Fruit fly (Drosophila melanogaster): ENCODE data around the gene TwdlM.

TwdlM gene

dm6 chr3R:26623493-26623956, 4.6 kb downstream of the TwdlM start, which contains the start of gene TwdlB:
Gene TwdlB, minus strand, starts transcription at chr3R:26623543.
- TF ChIP-seq dsx (GFP tag; optimal IDR thresholded peaks at IDR 0.05; ENCODE audit: poor library complexity, severe bottlenecking) (no peak), CG11294 (GFP tag; IDR thresholded peaks at IDR 0.05) (no peak), CG32006 (GFP tag; optimal IDR thresholded peaks at IDR 0.05) (no peak), CG10669 (GFP tag; optimal IDR thresholded peaks at IDR 0.05) (no peak), CG8632 (GFP tag; optimal IDR thresholded peaks at IDR 0.05) (no peak), Sox15 (GFP tag; optimal IDR thresholded peaks at IDR 0.05) (no peak), net (GFP tag; optimal IDR thresholded peaks at IDR 0.05) (no peak), Eip78C (GFP tag) (no peak), Met (GFP tag; optimal IDR thresholded peaks at IDR 0.05) (no peak), vri (GFP tag; optimal IDR thresholded peaks at IDR 0.05) (no peak), Hr39 (GFP tag; optimal IDR thresholded peaks at IDR 0.05) (no peak), ss (GFP tag; optimal IDR thresholded peaks at IDR 0.05) (no peak), CG31627 (GFP tag; optimal IDR thresholded peaks at IDR 0.05) (no peak), pdm3 (GFP tag; optimal IDR thresholded peaks at IDR 0.05) (no peak)

dm6 chr3R:26625552-26625951, 6.6 kb downstream of the TwdlM start, which contains the start of gene TwdlL:
Gene TwdlL, minus strand, starts transcription at chr3R:26625652.
- TF ChIP-seq Eip75B (GFP tag; optimal IDR thresholded peaks at IDR 0.05): no peak
- no peak for TF ChIP-seq CG10669 (GFP tag; optimal IDR thresholded peaks at IDR 0.05)
- no peak for TF ChIP-seq CG32006 (GFP tag; optimal IDR thresholded peaks at IDR 0.05)
- TF ChIP-seq CG16779 (tag; optimal IDR thresholded peaks at IDR 0.05): no peak
- no peak for TF ChIP-seq CG11902 (GFP tag; optimal IDR thresholded peaks at IDR 0.05)
- no peak for TF ChIP-seq svp (GFP tag)
- TF ChIP-seq Sox15 (GFP tag; optimal IDR thresholded peaks at IDR 0.05): no peak
- no peak for TF ChIP-seq Hr4 (GFP tag; optimal IDR thresholded peaks at IDR 0.05)
- no peak for TF ChIP-seq CG15336 (GFP tag; IDR thresholded peaks at IDR 0.05)
- no peak for TF ChIP-seq CG3919 (GFP tag; optimal IDR thresholded peaks at IDR 0.05)
- TF ChIP-seq spab (GFP tag; optimal IDR thresholded peaks at IDR 0.05): no peak
- TF ChIP-seq achi (GFP tag; optimal IDR thresholded peaks at IDR 0.05): no peak
- no peak for TF ChIP-seq Hr39 (GFP tag; optimal IDR thresholded peaks at IDR 0.05)
- TF ChIP-seq dac (GFP tag; optimal IDR thresholded peaks at IDR 0.05): no peak
- TF ChIP-seq CG6276 (GFP tag; optimal IDR thresholded peaks at IDR 0.05): no peak
- no peak for TF ChIP-seq Smox (GFP tag; optimal IDR thresholded peaks at IDR 0.05)
- no peak for TF ChIP-seq vri (GFP tag; optimal IDR thresholded peaks at IDR 0.05)
- no peak for TF ChIP-seq Blimp-1 (GFP tag; optimal IDR thresholded peaks at IDR 0.05)
- TF ChIP-seq dsx (GFP tag; optimal IDR thresholded peaks at IDR 0.05; ENCODE audit: poor library complexity, severe bottlenecking): no peak

- TF ChIP-seq lz (GFP tag; optimal IDR thresholded peaks at IDR 0.05) (no peak), CG6808 (GFP tag; optimal IDR thresholded peaks at IDR 0.05) (no peak), CG1621 (tag; optimal IDR thresholded peaks at IDR 0.05) (no peak), CG10631 (GFP tag; optimal IDR thresholded peaks at IDR 0.05) (no peak), topi (GFP tag; optimal IDR thresholded peaks at IDR 0.05) (no peak), CG8319 (GFP tag; optimal IDR thresholded peaks at IDR 0.05) (no peak), spab (GFP tag; optimal IDR thresholded peaks at IDR 0.05) (no peak), Lpt (GFP tag; optimal IDR thresholded peaks at IDR 0.05) (no peak), fd59A (GFP tag; optimal IDR thresholded peaks at IDR 0.05) (no peak), Met (GFP tag; optimal IDR thresholded peaks at IDR 0.05) (no peak), CG31627 (GFP tag; optimal IDR thresholded peaks at IDR 0.05) (no peak), CG34406 (GFP tag; optimal IDR thresholded peaks at IDR 0.05) (no peak), Blimp-1 (GFP tag; optimal IDR thresholded peaks at IDR 0.05) (no peak), Hr38 (GFP tag; optimal IDR thresholded peaks at IDR 0.05) (no peak), CG32006 (GFP tag; optimal IDR thresholded peaks at IDR 0.05) (no peak), CG7368 (GFP tag; optimal IDR thresholded peaks at IDR 0.05) (no peak)
These were observed 7.7 kb downstream of the TwdlM start, which contains the start of gene TwdlO for dm6 chr3R:26626638-26627037. Gene TwdlO, minus strand, starts transcription at chr3R:26626738.

Measured in whole organism, prepupa.